Fruit fly (Drosophila melanogaster): ENCODE data around the gene pnr.

dm6 chr3R:15988353-15988752 is 37.5 kb upstream of the pnr start:
- TF ChIP-seq Lpt (GFP tag; optimal IDR thresholded peaks at IDR 0.05) (no peak), dac (GFP tag; optimal IDR thresholded peaks at IDR 0.05) (no peak), OdsH (GFP tag; optimal IDR thresholded peaks at IDR 0.05) (no peak), CG15336 (GFP tag; IDR thresholded peaks at IDR 0.05) (no peak), CG6808 (GFP tag; optimal IDR thresholded peaks at IDR 0.05) (no peak), Blimp-1 (GFP tag; optimal IDR thresholded peaks at IDR 0.05) (no peak), Eip93F (GFP tag; optimal IDR thresholded peaks at IDR 0.05) (no peak), Ets21C (GFP tag; optimal IDR thresholded peaks at IDR 0.05) (no peak), Gug (GFP tag; IDR thresholded peaks at IDR 0.05) (no peak)

Data from whole organism, prepupa.